Fruit fly (Drosophila melanogaster): Measurements from ENCODE around the gene Orct.

- TF ChIP-seq CG6854 (GFP tag; optimal IDR thresholded peaks at IDR 0.05) (no peak), CG8119 (GFP tag; IDR thresholded peaks at IDR 0.05) (no peak), svp (GFP tag) (no peak), OdsH (GFP tag; optimal IDR thresholded peaks at IDR 0.05) (no peak), salr (GFP tag; optimal IDR thresholded peaks at IDR 0.05) (no peak)
Measured at dm6 chr3R:24299148-24299547, 23.1 kb downstream of the Orct start.

All from whole organism, prepupa.